Fruit fly (Drosophila melanogaster): Measurements from ENCODE around the gene Polr2H.

Gene Polr2H

dm6 chr3L:21728616-21729047 is at the start of gene Polr2H, which contains the start of gene CG11247:
Polr2H (plus strand) TSS chr3L:21728932.
CG11247 (minus strand) TSS chr3L:21728806.
- TF ChIP-seq CG17801 (GFP tag; optimal IDR thresholded peaks at IDR 0.05; ENCODE audit: partially characterized antibody) = peak; percentile 65

- peak; percentile 60 for TF ChIP-seq CG17801 (GFP tag; optimal IDR thresholded peaks at IDR 0.05; ENCODE audit: partially characterized antibody)
These were observed 49.0 kb upstream of the Polr2H start, which contains the start of the genes Als2 and CG11248 for dm6 chr3L:21679687-21680086. Als2 (minus strand) TSS chr3L:21679755. CG11248 (plus strand) TSS chr3L:21680050.

DNA sequence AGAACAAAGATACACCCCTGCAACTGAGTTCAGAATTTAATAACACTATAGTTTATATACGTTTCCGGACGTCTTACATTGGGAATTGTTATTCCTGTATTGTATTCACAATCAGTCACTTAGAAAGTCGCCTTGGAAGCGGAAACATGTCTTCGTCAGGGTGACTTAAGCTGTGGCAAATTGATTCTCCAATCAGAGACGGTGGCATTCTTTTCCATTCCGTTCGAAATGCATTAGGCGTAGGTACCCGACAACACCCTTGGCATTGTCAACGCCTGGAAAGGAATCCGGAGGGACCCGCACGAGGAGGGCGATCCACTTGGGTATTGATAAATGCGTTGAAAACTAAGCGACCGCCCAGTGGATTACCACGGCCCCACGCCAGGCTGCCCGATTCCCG is 44.8 kb upstream of the Polr2H start, which contains the start of gene Sfp78E:
Sfp78E (minus strand) TSS at position 101 of the 400 bp plus-strand sequence.
- TF ChIP-seq CG17801 (GFP tag; optimal IDR thresholded peaks at IDR 0.05; ENCODE audit: partially characterized antibody) = no peak

DNA sequence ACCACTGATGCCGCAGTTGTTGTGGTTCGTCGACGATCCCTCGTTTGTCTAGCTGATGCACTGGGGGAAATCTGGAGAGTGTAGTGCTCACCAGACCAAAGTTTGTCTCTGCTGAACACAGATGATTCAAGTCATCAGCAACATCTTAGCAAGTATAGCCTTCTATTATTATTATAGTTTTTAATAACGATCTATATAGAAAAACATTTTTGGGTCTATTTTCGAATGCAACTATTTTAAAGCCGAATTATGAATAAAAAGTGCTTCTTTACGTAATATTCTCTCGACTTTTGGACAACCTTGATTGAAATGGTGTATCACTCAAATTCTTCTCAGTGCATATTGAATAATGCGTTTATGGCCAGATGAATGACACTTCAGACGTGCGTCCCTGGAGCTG is 43.0 kb upstream of the Polr2H start:
- no peak for TF ChIP-seq CG17801 (GFP tag; optimal IDR thresholded peaks at IDR 0.05; ENCODE audit: partially characterized antibody)

DNA sequence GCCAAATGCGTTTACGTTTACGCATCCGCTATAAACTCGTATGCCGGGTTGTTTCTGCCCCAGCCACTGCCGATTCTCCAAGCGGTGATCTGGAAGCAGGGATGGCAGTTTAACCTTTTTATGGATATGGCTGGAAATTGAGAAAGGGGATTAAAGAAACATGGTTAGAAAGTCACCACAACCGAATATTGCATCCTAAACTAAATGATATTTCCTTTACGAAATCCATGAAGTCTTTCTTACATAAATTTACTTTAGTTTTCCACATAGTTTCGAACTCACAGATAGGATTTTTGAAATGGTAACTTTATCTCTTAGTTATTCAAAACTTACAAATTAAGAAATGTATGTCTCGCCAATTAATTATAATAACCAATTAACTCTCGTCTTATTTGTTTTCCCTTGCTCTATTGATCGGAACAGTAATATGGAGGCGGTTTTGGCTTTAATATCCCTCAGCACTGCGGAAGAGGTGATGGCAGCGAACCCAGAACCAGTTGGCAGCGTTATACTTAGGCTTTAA is 40.1 kb upstream of the Polr2H start:
- no peak for TF ChIP-seq CG17801 (GFP tag; optimal IDR thresholded peaks at IDR 0.05; ENCODE audit: partially characterized antibody)

- no peak for TF ChIP-seq CG17801 (GFP tag; optimal IDR thresholded peaks at IDR 0.05; ENCODE audit: partially characterized antibody)
These were observed 34.1 kb upstream of the Polr2H start for dm6 chr3L:21694647-21695046.

dm6 chr3L:21700052-21700451 is 28.7 kb upstream of the Polr2H start:
- no peak for TF ChIP-seq CG17801 (GFP tag; optimal IDR thresholded peaks at IDR 0.05; ENCODE audit: partially characterized antibody)

- no peak for TF ChIP-seq CG17801 (GFP tag; optimal IDR thresholded peaks at IDR 0.05; ENCODE audit: partially characterized antibody)
These were observed 27.8 kb upstream of the Polr2H start for dm6 chr3L:21700945-21701344.

dm6 chr3L:21706144-21706926 is 22.4 kb upstream of the Polr2H start, which contains the start of gene CG32447:
CG32447 (minus strand) TSS chr3L:21706365.
- no peak for TF ChIP-seq CG17801 (GFP tag; optimal IDR thresholded peaks at IDR 0.05; ENCODE audit: partially characterized antibody)

dm6 chr3L:21709785-21710591 is 18.7 kb upstream of the Polr2H start:
- no peak for TF ChIP-seq CG17801 (GFP tag; optimal IDR thresholded peaks at IDR 0.05; ENCODE audit: partially characterized antibody)

- TF ChIP-seq CG17801 (GFP tag; optimal IDR thresholded peaks at IDR 0.05; ENCODE audit: partially characterized antibody) = no peak
These were observed 12.8 kb upstream of the Polr2H start for dm6 chr3L:21715974-21716373.

- no peak for TF ChIP-seq CG17801 (GFP tag; optimal IDR thresholded peaks at IDR 0.05; ENCODE audit: partially characterized antibody)
These were observed 10.5 kb upstream of the Polr2H start for dm6 chr3L:21718233-21718632.

DNA sequence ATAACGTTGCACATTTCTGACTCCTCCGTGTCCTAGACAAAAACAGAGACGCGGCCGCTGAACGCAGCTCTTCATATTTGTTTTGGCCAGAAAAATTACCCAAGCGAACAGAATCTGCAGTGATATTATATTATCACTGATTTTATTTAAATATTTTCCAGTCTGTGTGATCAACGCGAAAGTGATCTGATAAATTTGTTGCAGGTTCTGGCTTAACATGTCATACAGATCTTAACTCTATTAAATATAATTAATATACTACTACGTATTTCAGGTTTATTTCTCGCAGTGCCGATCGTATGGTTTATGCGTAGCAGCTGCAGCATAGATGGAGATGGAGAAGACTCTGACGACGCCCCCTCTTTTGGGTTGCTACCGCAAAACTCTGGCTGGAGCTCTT is 7.9 kb upstream of the Polr2H start:
- no peak for TF ChIP-seq CG17801 (GFP tag; optimal IDR thresholded peaks at IDR 0.05; ENCODE audit: partially characterized antibody)

dm6 chr3L:21727013-21727727 is 1.6 kb upstream of the Polr2H start:
- TF ChIP-seq CG17801 (GFP tag; optimal IDR thresholded peaks at IDR 0.05; ENCODE audit: partially characterized antibody) = peak; percentile 16

DNA sequence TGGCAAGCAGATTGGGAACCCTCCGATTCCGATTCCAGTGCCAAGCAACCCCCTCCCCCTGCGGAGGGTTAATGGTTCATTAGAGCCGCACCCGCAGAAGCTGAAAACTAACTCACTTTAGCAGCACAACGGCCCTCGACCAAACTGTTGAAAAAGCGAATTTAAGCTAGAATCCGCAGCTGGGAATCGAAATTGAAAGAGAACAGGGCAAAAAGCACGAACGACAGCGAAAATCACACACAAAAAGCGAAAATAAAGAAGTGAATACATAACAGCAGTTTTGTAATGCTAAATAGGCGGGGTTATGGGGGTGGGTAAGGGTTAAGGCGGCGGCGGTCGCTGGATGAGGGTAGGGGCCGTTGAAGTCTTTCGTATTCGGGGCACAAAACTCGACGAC is 1.0 kb upstream of the Polr2H start:
- no peak for TF ChIP-seq CG17801 (GFP tag; optimal IDR thresholded peaks at IDR 0.05; ENCODE audit: partially characterized antibody)
